Worm (Caenorhabditis elegans) whole organism, early embryonic: ENCODE data around the gene F40G12.10.

Experiments
- aly-1 ChIP-seq: sonication (generic microtip); optimal IDR thresholded peaks from 2 replicates; lab custom pipeline; 2016; ENCODE audit warnings: missing genetic modification characterization, missing compliant biosample characterization
- ama-1 ChIP-seq: fragments of 150-350 bp; optimal IDR thresholded peaks from 2 replicates; lab custom pipeline; 2014
- ceh-36 ChIP-seq: sonication (generic microtip); optimal IDR thresholded peaks from 2 replicates; lab custom pipeline; 2016; ENCODE audit warnings: missing genetic modification characterization, inconsistent platforms, missing compliant biosample characterization
- flt-1 ChIP-seq: fragments of 200-800 bp; sonication (Bioruptor generic); IDR thresholded peaks from 2 replicates; pipeline ENCODE4 v1.3.6; 2022; ENCODE audit warnings: missing genetic modification characterization, missing compliant biosample characterization
- hmbx-1 ChIP-seq: sonication (generic microtip); optimal IDR thresholded peaks from 2 replicates; lab custom pipeline; 2016; ENCODE audit warnings: mild to moderate bottlenecking, missing genetic modification characterization, missing compliant biosample characterization
- pes-1 ChIP-seq: fragments of 200-800 bp; sonication (Bioruptor generic); IDR thresholded peaks from 2 replicates; pipeline ENCODE4 v1.3.6; 2022; ENCODE audit warnings: missing genetic modification reagents, missing genetic modification characterization, missing compliant biosample characterization
- scrt-1 ChIP-seq: fragments of 200-800 bp; sonication (Bioruptor generic); IDR thresholded peaks from 2 replicates; pipeline ENCODE4 v1.3.6; 2022; ENCODE audit warnings: missing genetic modification characterization, missing compliant biosample characterization
- sea-1 ChIP-seq: fragments of 200-800 bp; sonication (Bioruptor generic); conservative IDR thresholded peaks from 2 replicates; pipeline ENCODE4 v1.3.6; 2022; ENCODE audit warnings: missing genetic modification characterization, missing compliant biosample characterization
- tbx-11 ChIP-seq: fragments of 200-800 bp; sonication (Bioruptor generic); IDR thresholded peaks from 2 replicates; pipeline ENCODE4 v1.3.6; 2022; ENCODE audit warnings: missing genetic modification characterization, missing compliant biosample characterization
- tbx-37 ChIP-seq: fragments of 200-800 bp; sonication (Bioruptor generic); conservative IDR thresholded peaks from 2 replicates; pipeline ENCODE4 v1.3.6; 2022; ENCODE audit warnings: missing genetic modification reagents, missing genetic modification characterization, missing compliant biosample characterization
- tra-4 ChIP-seq: sonication (generic microtip); optimal IDR thresholded peaks from 2 replicates; lab custom pipeline; 2017; ENCODE audit warnings: missing genetic modification characterization, missing compliant biosample characterization

DNA sequence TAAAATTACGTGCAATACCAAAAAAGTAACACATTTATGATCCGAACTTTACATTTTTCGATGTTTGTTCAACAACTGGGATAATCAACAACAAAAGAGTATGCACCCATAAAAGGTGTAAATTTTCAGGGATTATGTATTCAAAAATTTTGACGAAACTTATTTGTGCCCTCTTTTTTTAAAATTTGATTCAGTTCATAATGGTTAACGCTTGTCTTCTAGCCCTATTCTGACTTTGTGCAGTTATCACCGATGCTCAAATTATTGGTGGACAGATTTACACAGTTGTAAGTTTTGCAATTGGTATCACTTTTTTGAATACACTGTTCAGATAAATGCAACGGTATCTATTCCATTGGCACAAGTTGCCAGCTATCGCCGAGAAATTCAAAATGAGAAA, 34.7 kb upstream of the F40G12.10 start, which contains the start of gene K02E11.6:
- TF ChIP-seq aly-1 (tag; lab: Kevin White, UChicago) (no peak), hmbx-1 (tag; lab: Kevin White, UChicago) (no peak), flt-1 (GFP tag; lab: Robert Waterston, UW) (no peak), ama-1 (lab: Kevin White, UChicago) (no peak), sea-1 (GFP tag; lab: Robert Waterston, UW) (no peak), ceh-36 (no peak), tbx-11 (GFP tag; lab: Robert Waterston, UW) (no peak), pes-1 (no peak), scrt-1 (GFP tag; lab: Robert Waterston, UW) (no peak), tra-4 (tag; lab: Kevin White, UChicago) (no peak), tbx-37 (no peak)
